Worm (Caenorhabditis elegans) whole organism, young adult: Measurements from ENCODE around the gene Y116F11B.17.

ENCODE experiments used
- B0261.1 ChIP-seq: sonication (generic microtip); optimal IDR thresholded peaks from 2 replicates; lab custom pipeline; 2016; ENCODE audit warnings: mild to moderate bottlenecking, missing genetic modification characterization, moderate library complexity, missing compliant biosample characterization
- B0336.3 ChIP-seq: fragments of 200-800 bp; sonication (Bioruptor generic); IDR thresholded peaks from 2 replicates; pipeline ENCODE4 v1.3.6; 2022; ENCODE audit warnings: missing genetic modification characterization, missing compliant biosample characterization
- D2030.7 ChIP-seq: fragments of 200-800 bp; sonication (Bioruptor generic); IDR thresholded peaks from 2 replicates; pipeline ENCODE4 v1.3.6; 2022; ENCODE audit warnings: missing genetic modification reagents, missing genetic modification characterization, missing compliant biosample characterization
- F22D6.2 ChIP-seq: sonication (generic microtip); optimal IDR thresholded peaks from 2 replicates; lab custom pipeline; 2016; ENCODE audit warnings: mild to moderate bottlenecking, missing genetic modification characterization, missing compliant biosample characterization
- F33H1.4 ChIP-seq: fragments of 200-800 bp; sonication (Bioruptor generic); IDR thresholded peaks from 2 replicates; pipeline ENCODE4 v1.3.6; 2022; ENCODE audit warnings: missing genetic modification reagents, missing genetic modification characterization, missing compliant biosample characterization
- F57C9.4 ChIP-seq: sonication (generic microtip); optimal IDR thresholded peaks from 2 replicates; lab custom pipeline; 2017; ENCODE audit warnings: mild to moderate bottlenecking, missing genetic modification characterization, missing compliant biosample characterization
- K12H6.12 ChIP-seq: fragments of 200-800 bp; sonication (Bioruptor generic); optimal IDR thresholded peaks from 2 replicates; lab custom pipeline; 2018; ENCODE audit warnings: mild to moderate bottlenecking, missing genetic modification characterization, missing compliant biosample characterization
- Y53G8AR.9 ChIP-seq: fragments of 200-800 bp; sonication (Bioruptor generic); conservative IDR thresholded peaks from 2 replicates; pipeline ENCODE4 v1.3.6; 2022; ENCODE audit warnings: missing genetic modification reagents, missing genetic modification characterization, missing compliant biosample characterization
- Y56A3A.18 ChIP-seq: fragments of 200-800 bp; sonication (Bioruptor generic); IDR thresholded peaks from 2 replicates; pipeline ENCODE4 v1.3.6; 2022; ENCODE audit warnings: missing genetic modification reagents, missing genetic modification characterization, missing compliant biosample characterization
- Y79H2A.3 ChIP-seq: fragments of 200-800 bp; sonication (Bioruptor generic); conservative IDR thresholded peaks from 2 replicates; pipeline ENCODE4 v1.3.6; 2022; ENCODE audit warnings: missing genetic modification reagents, missing genetic modification characterization, missing compliant biosample characterization
- Y95B8A.8 ChIP-seq: fragments of 200-800 bp; sonication (Bioruptor generic); IDR thresholded peaks from 2 replicates; pipeline ENCODE4 v1.3.6; 2022; ENCODE audit warnings: missing genetic modification reagents, missing genetic modification characterization, missing compliant biosample characterization
- ZK185.1 ChIP-seq: sonication (generic microtip); optimal IDR thresholded peaks from 2 replicates; lab custom pipeline; 2016; ENCODE audit warnings: mild to moderate bottlenecking, missing genetic modification characterization, missing compliant biosample characterization; ENCODE audit not compliant: poor library complexity, severe bottlenecking
- akir-1 ChIP-seq: fragments of 200-800 bp; sonication (Bioruptor generic); optimal IDR thresholded peaks from 2 replicates; lab custom pipeline; 2018; ENCODE audit warnings: mild to moderate bottlenecking, missing genetic modification characterization, moderate library complexity, missing compliant biosample characterization
- atf-7 ChIP-seq: sonication (generic microtip); optimal IDR thresholded peaks from 2 replicates; lab custom pipeline; 2017; ENCODE audit warnings: mild to moderate bottlenecking, missing genetic modification characterization, missing compliant biosample characterization
- ceh-100 ChIP-seq: fragments of 200-800 bp; sonication (Bioruptor generic); IDR thresholded peaks from 2 replicates; pipeline ENCODE4 v1.3.6; 2022; ENCODE audit warnings: missing genetic modification reagents, missing genetic modification characterization, missing compliant biosample characterization
- ceh-79 ChIP-seq: sonication (generic microtip); optimal IDR thresholded peaks from 2 replicates; lab custom pipeline; 2017; ENCODE audit warnings: mild to moderate bottlenecking, missing genetic modification characterization, missing compliant biosample characterization
- dox-1 ChIP-seq: fragments of 200-800 bp; sonication (Bioruptor generic); IDR thresholded peaks from 2 replicates; pipeline ENCODE4 v1.3.6; 2022; ENCODE audit warnings: missing genetic modification reagents, missing genetic modification characterization, missing compliant biosample characterization
- efl-1 ChIP-seq: fragments of 150-350 bp; optimal IDR thresholded peaks from 2 replicates; lab custom pipeline; 2014; ENCODE audit warnings: missing biosample characterization, missing genetic modification reagents, missing genetic modification characterization
- egrh-3 ChIP-seq: fragments of 200-800 bp; sonication (Bioruptor generic); IDR thresholded peaks from 2 replicates; pipeline ENCODE4 v1.3.6; 2022; ENCODE audit warnings: missing genetic modification reagents, missing genetic modification characterization, missing compliant biosample characterization
- fkh-3 ChIP-seq: sonication (generic microtip); optimal IDR thresholded peaks from 2 replicates; lab custom pipeline; 2016; ENCODE audit warnings: mild to moderate bottlenecking, missing genetic modification characterization, missing compliant biosample characterization
- hlh-12 ChIP-seq: sonication (generic microtip); optimal IDR thresholded peaks from 2 replicates; lab custom pipeline; 2016; ENCODE audit warnings: missing genetic modification characterization, missing compliant biosample characterization
- lin-40 ChIP-seq: sonication (generic microtip); optimal IDR thresholded peaks from 2 replicates; lab custom pipeline; 2016; ENCODE audit warnings: missing genetic modification characterization, mild to moderate bottlenecking, missing compliant biosample characterization, missing genotype, missing genetic modification reagents
- lsy-27 ChIP-seq: sonication (generic microtip); optimal IDR thresholded peaks from 2 replicates; lab custom pipeline; 2017; ENCODE audit warnings: missing genetic modification characterization, mild to moderate bottlenecking, missing compliant biosample characterization, antibody characterized with exemption, missing genotype, borderline replicate concordance; ENCODE audit not compliant: insufficient read depth
- madf-6 ChIP-seq: fragments of 200-800 bp; sonication (Bioruptor generic); IDR thresholded peaks from 2 replicates; pipeline ENCODE4 v1.3.6; 2022; ENCODE audit warnings: missing genetic modification reagents, missing genetic modification characterization, missing compliant biosample characterization
- nfya-1 ChIP-seq: sonication (generic microtip); optimal IDR thresholded peaks from 2 replicates; lab custom pipeline; 2017; ENCODE audit warnings: antibody characterized with exemption, missing compliant biosample characterization, missing genetic modification characterization, borderline replicate concordance; ENCODE audit not compliant: insufficient read depth
- nfyb-1 ChIP-seq: fragments of 200-800 bp; sonication (Bioruptor generic); IDR thresholded peaks from 2 replicates; pipeline ENCODE4 v1.3.6; 2022; ENCODE audit warnings: missing genetic modification reagents, missing genetic modification characterization, missing compliant biosample characterization
- nhr-80 ChIP-seq: sonication (generic microtip); optimal IDR thresholded peaks from 2 replicates; lab custom pipeline; 2016; ENCODE audit warnings: missing genetic modification characterization, missing compliant biosample characterization
- pbrm-1 ChIP-seq: fragments of 200-800 bp; sonication (Bioruptor generic); IDR thresholded peaks from 2 replicates; pipeline ENCODE4 v1.3.6; 2022; ENCODE audit warnings: missing genetic modification reagents, missing genetic modification characterization, missing compliant biosample characterization
- pha-4 ChIP-seq: fragments of 150-350 bp; sonication (generic microtip); optimal IDR thresholded peaks from 2 replicates; lab custom pipeline; 2014; ENCODE audit warnings: missing biosample characterization, missing genetic modification reagents, missing genetic modification characterization
- rcor-1 ChIP-seq: fragments of 200-800 bp; sonication (Bioruptor generic); IDR thresholded peaks from 2 replicates; pipeline ENCODE4 v1.3.6; 2022; ENCODE audit warnings: missing genetic modification reagents, missing genetic modification characterization, missing compliant biosample characterization
- sdz-38 ChIP-seq: sonication (generic microtip); optimal IDR thresholded peaks from 2 replicates; lab custom pipeline; 2016; ENCODE audit warnings: missing genotype, missing genetic modification characterization, missing compliant biosample characterization
- snpc-1.1 ChIP-seq: sonication (generic microtip); optimal IDR thresholded peaks from 2 replicates; lab custom pipeline; 2017; ENCODE audit warnings: missing genetic modification characterization, mild to moderate bottlenecking, missing compliant biosample characterization, antibody characterized with exemption, moderate library complexity, missing genotype, missing genetic modification reagents; ENCODE audit not compliant: insufficient read depth
- snpc-3.4 ChIP-seq: sonication (generic microtip); optimal IDR thresholded peaks from 2 replicates; lab custom pipeline; 2017; ENCODE audit warnings: missing genetic modification characterization, mild to moderate bottlenecking, missing compliant biosample characterization, antibody characterized with exemption, moderate library complexity, missing genotype, missing genetic modification reagents
- sptf-2 ChIP-seq: fragments of 200-800 bp; sonication (Bioruptor generic); optimal IDR thresholded peaks from 2 replicates; lab custom pipeline; 2018; ENCODE audit warnings: mild to moderate bottlenecking, missing genetic modification characterization, missing compliant biosample characterization
- unc-62 ChIP-seq: fragments of 150-350 bp; optimal IDR thresholded peaks from 2 replicates; lab custom pipeline; 2014; ENCODE audit warnings: missing biosample characterization, missing genetic modification reagents, missing genetic modification characterization
- zim-3 ChIP-seq: sonication (generic microtip); optimal IDR thresholded peaks from 2 replicates; lab custom pipeline; 2017; ENCODE audit warnings: mild to moderate bottlenecking, missing genetic modification characterization, moderate library complexity, missing compliant biosample characterization
- ztf-22 ChIP-seq: fragments of 200-800 bp; sonication (Bioruptor generic); optimal IDR thresholded peaks from 2 replicates; lab custom pipeline; 2018; ENCODE audit warnings: mild to moderate bottlenecking, missing genetic modification characterization, moderate library complexity, missing compliant biosample characterization
- ztf-28 ChIP-seq: fragments of 200-800 bp; sonication (Bioruptor generic); IDR thresholded peaks from 2 replicates; pipeline ENCODE4 v1.3.6; 2022; ENCODE audit warnings: missing genetic modification reagents, missing genetic modification characterization, missing compliant biosample characterization
- ztf-6 ChIP-seq: fragments of 200-800 bp; sonication (Bioruptor generic); IDR thresholded peaks from 2 replicates; pipeline ENCODE4 v1.3.6; 2022; ENCODE audit warnings: missing genetic modification reagents, missing genetic modification characterization, missing compliant biosample characterization

Gene Y116F11B.17

ce11 chrV:19845927-19846845, 24.2 kb upstream of the Y116F11B.17 start, which contains the start of gene Y116F11B.6:
Gene Y116F11B.6 (minus strand): TSS chrV:19845977.
- TF ChIP-seq nfyb-1 (GFP tag; lab: Robert Waterston, UW): no peak
- no peak for TF ChIP-seq D2030.7
- TF ChIP-seq nhr-80 (tag; lab: Kevin White, UChicago): peak; percentile 53
- TF ChIP-seq, all 124 proteins: peak for 1

ce11 chrV:19836142-19836541, 14.1 kb upstream of the Y116F11B.17 start, which contains the start of gene srw-38:
Gene srw-38 (plus strand): TSS chrV:19836442.
- TF ChIP-seq fkh-3 (tag; lab: Kevin White, UChicago): no peak
- TF ChIP-seq nfya-1 (tag; lab: Kevin White, UChicago): no peak
- no peak for TF ChIP-seq sdz-38 (tag; lab: Kevin White, UChicago)
- TF ChIP-seq Y95B8A.8: no peak
- TF ChIP-seq Y53G8AR.9: no peak
- TF ChIP-seq Y56A3A.18: no peak
- no peak for TF ChIP-seq K12H6.12 (tag; lab: Kevin White, UChicago)
- TF ChIP-seq ZK185.1 (tag; lab: Kevin White, UChicago): no peak
- no peak for TF ChIP-seq pbrm-1
- no peak for TF ChIP-seq lsy-27
- no peak for TF ChIP-seq Y79H2A.3 (GFP tag; lab: Robert Waterston, UW)
- TF ChIP-seq D2030.7: no peak
- no peak for TF ChIP-seq nfyb-1 (GFP tag; lab: Robert Waterston, UW)
- no peak for TF ChIP-seq hlh-12 (tag; lab: Kevin White, UChicago)
- TF ChIP-seq B0336.3: no peak
- TF ChIP-seq efl-1 (GFP tag; lab: Kevin White, UChicago): no peak
- no peak for TF ChIP-seq snpc-3.4 (tag; lab: Kevin White, UChicago)
- TF ChIP-seq unc-62: no peak

- TF ChIP-seq lin-40 (tag; lab: Kevin White, UChicago): no peak
- no peak for TF ChIP-seq atf-7
- no peak for TF ChIP-seq sptf-2 (GFP tag; lab: Kevin White, UChicago)
- TF ChIP-seq ztf-6: no peak
- no peak for TF ChIP-seq akir-1 (GFP tag; lab: Kevin White, UChicago)
- no peak for TF ChIP-seq ztf-22 (GFP tag; lab: Kevin White, UChicago)
Observed at ce11 chrV:19831588-19831987, 9.6 kb upstream of the Y116F11B.17 start.

- TF ChIP-seq madf-6 (GFP tag; lab: Robert Waterston, UW) (no peak), ceh-79 (tag; lab: Kevin White, UChicago) (no peak), rcor-1 (no peak), B0261.1 (tag; lab: Kevin White, UChicago) (no peak), ceh-100 (no peak), Y56A3A.18 (no peak), ztf-28 (GFP tag; lab: Robert Waterston, UW) (no peak), dox-1 (GFP tag; lab: Robert Waterston, UW) (no peak), F22D6.2 (no peak), lsy-27 (no peak), egrh-3 (GFP tag; lab: Robert Waterston, UW) (no peak), snpc-3.4 (tag; lab: Kevin White, UChicago) (no peak), F33H1.4 (GFP tag; lab: Robert Waterston, UW) (no peak), lin-40 (tag; lab: Kevin White, UChicago) (no peak), pha-4 (tag; lab: Kevin White, UChicago) (no peak), snpc-1.1 (no peak), F57C9.4 (tag; lab: Kevin White, UChicago) (no peak), zim-3 (no peak)
Observed at ce11 chrV:19830815-19831214, 8.8 kb upstream of the Y116F11B.17 start, which contains the start of gene pcp-4. Gene pcp-4 (minus strand): TSS chrV:19831011.
